Fruit fly (Drosophila melanogaster) whole organism, pupa: ENCODE results near the gene CG6026.
A peak's percentile ranks its signal among the peaks of the same experiment; 100 is the strongest.

ENCODE experiments used
- CG10348 ChIP-seq: fragments of 200-800 bp; sonication (Bioruptor generic); IDR thresholded peaks from 2 replicates; pipeline ENCODE4 v1.3.6; 2022; ENCODE audit warnings: missing biosample characterization, missing genetic modification characterization
- CG12605 ChIP-seq: fragments of 200-800 bp; sonication (Bioruptor generic); IDR thresholded peaks from 2 replicates; pipeline ENCODE4 v1.3.6; 2022; ENCODE audit warnings: missing biosample characterization, missing genetic modification characterization
- CG13204 ChIP-seq: fragments of 200-800 bp; sonication (Bioruptor generic); optimal IDR thresholded peaks from 2 replicates; lab custom pipeline; 2018; ENCODE audit warnings: missing biosample characterization, mild to moderate bottlenecking, missing genetic modification characterization, moderate library complexity
- CG14655 ChIP-seq: fragments of 200-800 bp; sonication (Bioruptor generic); optimal IDR thresholded peaks from 3 replicates; lab custom pipeline; 2017; ENCODE audit warnings: mild to moderate bottlenecking, missing biosample characterization, missing genetic modification reagents, missing genetic modification characterization
- CG15710 ChIP-seq: fragments of 200-800 bp; sonication (Bioruptor generic); optimal IDR thresholded peaks from 2 replicates; lab custom pipeline; 2018; ENCODE audit warnings: missing biosample characterization, mild to moderate bottlenecking, missing genetic modification characterization, moderate library complexity
- CG17806 ChIP-seq: fragments of 200-800 bp; sonication (Bioruptor generic); optimal IDR thresholded peaks from 2 replicates; lab custom pipeline; 2018; ENCODE audit warnings: missing biosample characterization, mild to moderate bottlenecking, missing genetic modification characterization, moderate library complexity
- CG32121 ChIP-seq: fragments of 200-800 bp; sonication (Bioruptor generic); IDR thresholded peaks from 2 replicates; pipeline ENCODE4 v1.3.6; 2022; ENCODE audit warnings: missing biosample characterization, missing genetic modification characterization
- CG34367 ChIP-seq: fragments of 200-800 bp; sonication (Bioruptor generic); optimal IDR thresholded peaks from 2 replicates; lab custom pipeline; 2018; ENCODE audit warnings: missing biosample characterization, mild to moderate bottlenecking, missing genetic modification characterization
- CG4496 ChIP-seq: fragments of 200-800 bp; sonication (Bioruptor generic); IDR thresholded peaks from 3 replicates; pipeline ENCODE4 v1.3.6; 2022; ENCODE audit warnings: missing biosample characterization, missing genetic modification characterization
- CG8159 ChIP-seq: fragments of 200-800 bp; sonication (Bioruptor generic); optimal IDR thresholded peaks from 3 replicates; lab custom pipeline; 2018; ENCODE audit warnings: missing biosample characterization, mild to moderate bottlenecking, missing genetic modification characterization, moderate library complexity
- CG8301 ChIP-seq: fragments of 200-800 bp; sonication (Bioruptor generic); optimal IDR thresholded peaks from 2 replicates; lab custom pipeline; 2018; ENCODE audit warnings: missing biosample characterization, mild to moderate bottlenecking, missing genetic modification characterization
- CG9948 ChIP-seq: fragments of 200-800 bp; sonication (Bioruptor generic); optimal IDR thresholded peaks from 2 replicates; lab custom pipeline; 2018; ENCODE audit warnings: missing biosample characterization, mild to moderate bottlenecking, missing genetic modification characterization, moderate library complexity
- D1 ChIP-seq: fragments of 200-800 bp; sonication (Bioruptor generic); optimal IDR thresholded peaks from 2 replicates; lab custom pipeline; 2018; ENCODE audit warnings: missing biosample characterization, mild to moderate bottlenecking, missing genetic modification characterization, moderate library complexity
- EcR ChIP-seq: fragments of 200-800 bp; sonication (Bioruptor generic); optimal IDR thresholded peaks from 3 replicates; lab custom pipeline; 2019; ENCODE audit warnings: missing biosample characterization, missing genetic modification characterization, mild to moderate bottlenecking, moderate library complexity, missing genetic modification reagents
- Ets98B ChIP-seq: fragments of 200-800 bp; sonication (Bioruptor generic); IDR thresholded peaks from 2 replicates; pipeline ENCODE4 v1.3.6; 2022; ENCODE audit warnings: missing biosample characterization, missing genetic modification characterization
- Pif1A ChIP-seq: fragments of 200-800 bp; sonication (Bioruptor generic); optimal IDR thresholded peaks from 3 replicates; lab custom pipeline; 2016; ENCODE audit warnings: missing biosample characterization, missing genetic modification characterization
- Pif1B ChIP-seq: fragments of 200-800 bp; sonication (Bioruptor generic); optimal IDR thresholded peaks from 3 replicates; lab custom pipeline; 2016; ENCODE audit warnings: missing biosample characterization, missing genetic modification characterization
- Snoo ChIP-seq: fragments of 200-800 bp; sonication (Bioruptor generic); optimal IDR thresholded peaks from 3 replicates; lab custom pipeline; 2017; ENCODE audit warnings: missing biosample characterization, mild to moderate bottlenecking, missing genetic modification characterization, inconsistent platforms
- fd96Ca ChIP-seq: fragments of 200-800 bp; sonication (Bioruptor generic); IDR thresholded peaks from 3 replicates; pipeline ENCODE4 v1.3.6; 2022; ENCODE audit warnings: missing biosample characterization, missing genetic modification characterization
- gl ChIP-seq: fragments of 200-800 bp; sonication (Bioruptor generic); optimal IDR thresholded peaks from 2 replicates; lab custom pipeline; 2018; ENCODE audit warnings: missing biosample characterization, mild to moderate bottlenecking, missing genetic modification characterization
- rn ChIP-seq: fragments of 200-800 bp; sonication (Bioruptor generic); IDR thresholded peaks from 2 replicates; pipeline ENCODE4 v1.3.6; 2022; ENCODE audit warnings: missing biosample characterization, missing genetic modification characterization

CG6026 gene

DNA sequence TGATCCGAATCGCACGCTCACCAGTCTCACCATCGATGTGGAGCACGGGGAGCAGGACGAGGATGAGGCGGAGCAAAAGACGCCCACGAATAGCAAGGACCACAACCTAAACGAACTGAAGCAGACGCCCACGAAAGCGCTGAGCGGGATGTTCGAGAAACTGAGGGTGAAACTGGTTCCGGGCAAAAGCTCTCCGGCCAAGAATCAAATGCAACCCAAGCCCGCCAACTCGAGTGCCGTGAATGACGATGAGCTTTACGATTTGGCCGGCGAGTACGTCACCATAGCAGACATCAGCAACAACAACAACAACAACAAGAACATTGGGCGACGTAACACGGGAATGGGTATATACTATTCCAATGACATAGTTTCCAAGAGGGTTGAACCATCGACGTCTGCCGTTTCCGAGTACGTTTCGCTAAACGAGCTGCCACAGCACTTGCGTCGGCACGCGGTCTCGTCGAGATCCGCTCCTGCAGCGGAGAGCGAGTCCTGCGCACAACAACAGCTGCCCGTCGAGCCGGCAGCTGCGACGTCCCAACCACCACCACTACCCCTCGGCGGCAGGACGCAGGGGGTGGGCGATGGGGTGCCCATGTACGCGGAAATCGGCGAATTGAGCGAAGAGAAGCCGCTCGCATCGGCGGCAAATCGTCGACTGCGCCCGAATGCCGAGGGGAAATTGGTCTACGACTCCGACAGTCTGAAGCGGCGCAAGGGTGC, 15.9 kb upstream of the CG6026 start:
- no peak for TF ChIP-seq CG8301 (tag; lab: Kevin White, UChicago)
- TF ChIP-seq EcR (GFP tag; lab: Kevin White, UChicago): peak; percentile 20
- TF ChIP-seq CG4496 (GFP tag; lab: Robert Waterston, UW): no peak
- TF ChIP-seq Pif1B (GFP tag; lab: Kevin White, UChicago): no peak
- TF ChIP-seq CG13204 (GFP tag; lab: Kevin White, UChicago): peak; percentile 94
- TF ChIP-seq, all 21 proteins: peak for 2

DNA sequence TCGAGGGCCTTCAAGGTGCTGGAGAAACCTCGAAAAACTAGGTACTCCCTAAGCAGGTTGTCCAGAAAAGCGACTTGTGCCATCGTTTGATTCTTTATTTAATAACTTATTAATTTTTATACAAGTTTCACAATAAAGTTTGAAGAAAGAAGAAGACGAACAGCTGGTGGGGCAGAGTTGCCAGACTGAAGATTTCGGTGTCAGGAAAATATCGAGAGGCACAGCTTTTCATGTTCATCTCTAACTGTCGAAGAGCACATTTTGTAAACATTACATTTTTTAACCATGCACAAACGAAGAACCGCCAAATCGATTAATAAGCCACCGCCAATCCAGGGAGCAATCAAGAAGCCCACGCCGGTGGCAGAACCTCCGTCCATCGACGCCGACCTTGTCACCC, 9.5 kb upstream of the CG6026 start, which contains the start of the genes CG6005 and CG14286:
CG6005 (minus strand) TSS at position 169 of the 400 bp plus-strand sequence.
CG14286 (plus strand) TSS at position 231 of the 400 bp plus-strand sequence.
- peak; percentile 70 for TF ChIP-seq CG4496 (GFP tag; lab: Robert Waterston, UW)
- TF ChIP-seq Ets98B: peak; percentile 45
- TF ChIP-seq CG15710 (tag; lab: Kevin White, UChicago): peak; percentile 13
- TF ChIP-seq CG32121 (GFP tag; lab: Robert Waterston, UW): peak; percentile 32; the same call in 1 of the 2 replicates
- TF ChIP-seq EcR (GFP tag; lab: Kevin White, UChicago): no peak
- TF ChIP-seq Pif1A (GFP tag; lab: Kevin White, UChicago): no peak
- TF ChIP-seq fd96Ca (GFP tag; lab: Robert Waterston, UW): 0 out of 3 replicates have a peak, but pooled peaks have one; percentile 32
- TF ChIP-seq CG8301 (tag; lab: Kevin White, UChicago): no peak
- no peak for TF ChIP-seq Pif1B (GFP tag; lab: Kevin White, UChicago)

- TF ChIP-seq CG13204 (GFP tag; lab: Kevin White, UChicago) (no peak), CG32121 (GFP tag; lab: Robert Waterston, UW) (peak; percentile 22; the same call in 1 of the 2 replicates)
These were observed 8.6 kb upstream of the CG6026 start, which contains the start of gene CG14285 for dm6 chr3R:19024761-19025160. TSS of gene CG14285 (plus strand) at chr3R:19025099.

DNA sequence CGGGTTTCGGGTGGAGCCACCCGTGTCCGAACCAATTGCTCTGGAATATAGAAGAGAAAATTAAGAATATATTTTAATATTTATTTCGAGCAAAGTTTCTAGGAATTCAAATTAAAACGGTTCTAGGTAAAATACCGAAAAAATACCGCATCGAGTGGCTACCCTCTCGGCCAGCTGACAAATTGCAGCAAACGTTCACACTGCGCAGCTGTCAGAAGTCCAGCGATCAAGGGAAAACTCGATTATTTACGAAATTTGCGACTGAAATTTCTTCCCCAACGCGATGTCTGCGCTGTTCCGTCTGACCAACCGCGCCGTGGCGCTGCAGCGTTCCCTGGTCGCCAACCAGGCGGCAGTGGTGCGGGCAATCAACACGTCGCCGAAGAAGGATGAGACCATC, 6.2 kb upstream of the CG6026 start, which contains the start of gene NP15.6:
NP15.6 (plus strand) TSS at position 204 of the 400 bp plus-strand sequence.
- TF ChIP-seq CG9948 (tag; lab: Kevin White, UChicago): no peak

- no peak for TF ChIP-seq Pif1B (GFP tag; lab: Kevin White, UChicago)
- peak; percentile 70 for TF ChIP-seq CG15710 (tag; lab: Kevin White, UChicago)
- peak; percentile 80 for TF ChIP-seq CG12605 (GFP tag; lab: Robert Waterston, UW)
- no peak for TF ChIP-seq CG13204 (GFP tag; lab: Kevin White, UChicago)
- TF ChIP-seq Pif1A (GFP tag; lab: Kevin White, UChicago): no peak
- TF ChIP-seq CG14655 (GFP tag; lab: Kevin White, UChicago): no peak
- TF ChIP-seq gl (tag; lab: Kevin White, UChicago): peak; percentile 45
- peak; percentile 94 for TF ChIP-seq CG4496 (GFP tag; lab: Robert Waterston, UW)
- TF ChIP-seq CG10348 (GFP tag; lab: Robert Waterston, UW): peak; percentile 64; the same call in 1 of the 2 replicates
- TF ChIP-seq rn (GFP tag; lab: Robert Waterston, UW): peak; percentile 70
- TF ChIP-seq EcR (GFP tag; lab: Kevin White, UChicago): peak; percentile 82
- TF ChIP-seq Snoo: peak; percentile 20
- no peak for TF ChIP-seq D1 (tag; lab: Kevin White, UChicago)
- TF ChIP-seq CG34367 (tag; lab: Kevin White, UChicago): peak; percentile 56
- peak; percentile 94 for TF ChIP-seq Ets98B
- TF ChIP-seq CG8159 (tag; lab: Kevin White, UChicago): no peak
- TF ChIP-seq CG9948 (tag; lab: Kevin White, UChicago): peak; percentile 59
- TF ChIP-seq fd96Ca (GFP tag; lab: Robert Waterston, UW): peak; percentile 92
- TF ChIP-seq CG8301 (tag; lab: Kevin White, UChicago): peak; percentile 69
- TF ChIP-seq CG32121 (GFP tag; lab: Robert Waterston, UW): peak; percentile 81
- peak; percentile 71 for TF ChIP-seq CG17806 (tag; lab: Kevin White, UChicago)
These were observed 4.6 kb upstream of the CG6026 start, which contains the start of the genes GatA and P5cr for dm6 chr3R:19028758-19029157. TSS of gene GatA (minus strand) at chr3R:19028857. TSS of gene P5cr (plus strand) at chr3R:19028931.

- no peak for TF ChIP-seq rn (GFP tag; lab: Robert Waterston, UW)
- TF ChIP-seq CG4496 (GFP tag; lab: Robert Waterston, UW): no peak
- peak; percentile 59 for TF ChIP-seq CG15710 (tag; lab: Kevin White, UChicago)
- TF ChIP-seq CG9948 (tag; lab: Kevin White, UChicago): peak; percentile 45
- no peak for TF ChIP-seq gl (tag; lab: Kevin White, UChicago)
- peak; percentile 10 for TF ChIP-seq Snoo
- TF ChIP-seq CG8159 (tag; lab: Kevin White, UChicago): peak; percentile 69
- TF ChIP-seq CG8301 (tag; lab: Kevin White, UChicago): peak; percentile 1
- TF ChIP-seq CG34367 (tag; lab: Kevin White, UChicago): peak; percentile 30
- peak; percentile 15 for TF ChIP-seq CG17806 (tag; lab: Kevin White, UChicago)
- TF ChIP-seq EcR (GFP tag; lab: Kevin White, UChicago): peak; percentile 11
- no peak for TF ChIP-seq Pif1B (GFP tag; lab: Kevin White, UChicago)
- TF ChIP-seq Pif1A (GFP tag; lab: Kevin White, UChicago): no peak
- 0 out of 2 replicates have a peak, but pooled peaks have one; percentile 18 for TF ChIP-seq Ets98B
These were observed 2.1 kb upstream of the CG6026 start, which contains the start of the genes Prp18 and CG6013 for dm6 chr3R:19031210-19031609. TSS of gene Prp18 (minus strand) at chr3R:19031271. TSS of gene CG6013 (plus strand) at chr3R:19031503.
